Worm (Caenorhabditis elegans): ENCODE measurements around the gene lgc-44.

- TF ChIP-seq snpc-4 (tag; optimal IDR thresholded peaks at IDR 0.05) = no peak
- TF ChIP-seq egl-27 (tag; optimal IDR thresholded peaks at IDR 0.05) = no peak
- TF ChIP-seq unc-39 (tag; optimal IDR thresholded peaks at IDR 0.05) = no peak
- no peak for TF ChIP-seq sem-4 (tag; optimal IDR thresholded peaks at IDR 0.05)
- no peak for TF ChIP-seq lsy-2 (tag; optimal IDR thresholded peaks at IDR 0.05)
- no peak for TF ChIP-seq unc-62 (GFP tag; optimal IDR thresholded peaks at IDR 0.05)
- TF ChIP-seq alr-1 (tag; optimal IDR thresholded peaks at IDR 0.05) = no peak
- TF ChIP-seq elt-3 (tag; optimal IDR thresholded peaks at IDR 0.05) = no peak
- TF ChIP-seq ceh-82 (tag; optimal IDR thresholded peaks at IDR 0.05) = no peak
These were observed 44.5 kb upstream of the lgc-44 start for ce11 chrV:11716930-11717329.
